Fruit fly (Drosophila melanogaster): Measurements from ENCODE around the gene CG13901.

CG13901 gene

DNA sequence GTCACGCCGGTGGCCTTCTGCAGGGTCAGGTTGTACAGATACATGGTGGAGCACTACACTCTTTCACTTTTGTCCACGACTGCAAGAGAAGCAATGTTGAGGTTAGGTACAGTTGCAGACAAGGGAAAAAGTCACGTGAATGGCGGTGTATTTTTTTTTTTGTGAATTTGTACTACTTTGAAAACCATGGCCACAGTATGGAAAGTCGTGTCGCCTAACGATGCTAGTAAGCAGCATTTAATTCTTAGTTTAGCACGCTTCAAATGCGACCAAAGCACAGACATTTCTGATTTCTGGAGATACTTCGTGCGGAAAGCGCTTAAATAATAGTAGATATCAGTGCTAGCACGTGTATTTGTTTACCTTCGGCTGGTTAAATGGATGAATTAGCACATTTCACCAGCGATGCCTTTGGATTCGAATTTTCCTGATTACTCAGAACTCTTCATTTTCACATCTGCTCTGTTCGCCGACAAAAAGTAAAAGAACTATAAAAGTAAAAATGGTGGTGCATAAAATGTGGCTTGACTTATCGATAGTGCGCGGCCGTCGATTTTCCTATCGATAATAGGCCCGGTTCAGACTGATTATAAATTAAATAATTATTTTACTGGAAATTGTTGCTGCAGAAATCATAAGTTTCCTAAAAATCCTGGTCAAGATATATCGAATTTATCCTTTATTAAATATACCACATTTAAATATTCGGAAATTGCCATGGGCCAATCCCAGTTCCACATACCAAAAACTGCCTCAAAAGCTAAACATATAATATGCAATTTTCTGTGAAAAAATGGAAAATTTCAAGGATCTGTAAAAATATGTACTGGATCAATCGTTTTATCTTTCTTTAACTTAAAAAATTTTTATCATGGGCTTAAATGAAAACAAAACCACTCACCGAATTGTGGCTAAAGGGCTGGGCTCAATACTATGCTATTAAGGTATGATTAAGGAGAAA lies 4.4 kb downstream of the CG13901 start, which contains the start of gene Sf3b3 (continued):
- peak; percentile 64 for TF ChIP-seq ato (GFP tag; IDR thresholded peaks at IDR 0.05; ENCODE audit: partially characterized antibody)
- TF ChIP-seq Spps (tag; optimal IDR thresholded peaks at IDR 0.05) = no peak
- TF ChIP-seq CG14860 (GFP tag; IDR thresholded peaks at IDR 0.05; ENCODE audit: partially characterized antibody) = peak; percentile 40; the same call in 1 of the 3 replicates
- no peak for TF ChIP-seq NK7.1 (GFP tag; optimal IDR thresholded peaks at IDR 0.05)
- TF ChIP-seq dysf (GFP tag; IDR thresholded peaks at IDR 0.05) = 0 out of 3 replicates have a peak, but pooled peaks have one; percentile 33
- peak; percentile 10 for TF ChIP-seq CG3281 (GFP tag; optimal IDR thresholded peaks at IDR 0.05)
- TF ChIP-seq BEAF-32 (GFP tag; optimal IDR thresholded peaks at IDR 0.05) = peak; percentile 69
- 0 out of 2 replicates have a peak, but pooled peaks have one; percentile 4 for TF ChIP-seq CG17328 (GFP tag; IDR thresholded peaks at IDR 0.05)
- TF ChIP-seq CG6175 (GFP tag; IDR thresholded peaks at IDR 0.05) = no peak
- TF ChIP-seq CG42726 (GFP tag; IDR thresholded peaks at IDR 0.05; ENCODE audit: partially characterized antibody) = peak; percentile 64
- TF ChIP-seq CG16813 (GFP tag; IDR thresholded peaks at IDR 0.05; ENCODE audit: partially characterized antibody) = peak; percentile 54
- TF ChIP-seq CG10321 (GFP tag; IDR thresholded peaks at IDR 0.05) = no peak
- TF ChIP-seq hbn (GFP tag; IDR thresholded peaks at IDR 0.05; ENCODE audit: partially characterized antibody) = peak; percentile 25; the same call in 1 of the 2 replicates
- no peak for TF ChIP-seq prd (optimal IDR thresholded peaks at IDR 0.05)
- TF ChIP-seq prd (GFP tag; IDR thresholded peaks at IDR 0.05) = peak; percentile 55
- TF ChIP-seq pan (optimal IDR thresholded peaks at IDR 0.05) = no peak
- peak in 1 of 2 experiments; percentile 6 for TF ChIP-seq pan (GFP tag; optimal IDR thresholded peaks at IDR 0.05 in 1 of 2, IDR thresholded peaks at IDR 0.05 in 1 of 2)
- peak; percentile 49; the same call in 1 of the 3 replicates for TF ChIP-seq CG34422 (GFP tag; IDR thresholded peaks at IDR 0.05)

- TF ChIP-seq fu2 (GFP tag; optimal IDR thresholded peaks at IDR 0.05) = no peak
- TF ChIP-seq CG10565 (GFP tag; optimal IDR thresholded peaks at IDR 0.05) = no peak
- 0 out of 3 replicates have a peak, but pooled peaks have one; percentile 19 for TF ChIP-seq gce (GFP tag; IDR thresholded peaks at IDR 0.05)
- no peak for TF ChIP-seq p53 (GFP tag; optimal IDR thresholded peaks at IDR 0.05)
- TF ChIP-seq ken (GFP tag; IDR thresholded peaks at IDR 0.05) = 0 out of 3 replicates have a peak, but pooled peaks have one; percentile 18
- no peak for TF ChIP-seq ranshi (GFP tag; IDR thresholded peaks at IDR 0.05)
- no peak for TF ChIP-seq sug (tag; optimal IDR thresholded peaks at IDR 0.05)
- no peak for TF ChIP-seq oc (tag; optimal IDR thresholded peaks at IDR 0.05)
- TF ChIP-seq sr (GFP tag; IDR thresholded peaks at IDR 0.05) = no peak
- no peak for TF ChIP-seq CG2129 (GFP tag; IDR thresholded peaks at IDR 0.05; ENCODE audit: partially characterized antibody)
- TF ChIP-seq CG12744 (GFP tag; optimal IDR thresholded peaks at IDR 0.05) = no peak
- peak; percentile 2 for TF ChIP-seq trem (tag; optimal IDR thresholded peaks at IDR 0.05)
- TF ChIP-seq Asciz (GFP tag; optimal IDR thresholded peaks at IDR 0.05) = peak; percentile 57
- no peak for TF ChIP-seq D (optimal IDR thresholded peaks at IDR 0.05)
- no peak for TF ChIP-seq D (GFP tag; optimal IDR thresholded peaks at IDR 0.05)
- peak in 1 of 2 experiments; percentile 24 for TF ChIP-seq chif (GFP tag; optimal IDR thresholded peaks at IDR 0.05)
- peak; percentile 56 for TF ChIP-seq CG2712 (tag; optimal IDR thresholded peaks at IDR 0.05)
- TF ChIP-seq CG3407 (GFP tag; optimal IDR thresholded peaks at IDR 0.05) = peak; percentile 4
- TF ChIP-seq lbe (GFP tag; optimal IDR thresholded peaks at IDR 0.05) = peak; percentile 35
- TF ChIP-seq pzg (GFP tag; optimal IDR thresholded peaks at IDR 0.05) = no peak
- TF ChIP-seq Hr3 (GFP tag; optimal IDR thresholded peaks at IDR 0.05) = peak; percentile 8
- peak in 1 of 2 experiments; percentile 23 for TF ChIP-seq Eip74EF (GFP tag; optimal IDR thresholded peaks at IDR 0.05)
- TF ChIP-seq prd (optimal IDR thresholded peaks at IDR 0.05) = no peak
- TF ChIP-seq prd (GFP tag; IDR thresholded peaks at IDR 0.05) = peak; percentile 39; the same call in 1 of the 3 replicates
- no peak for TF ChIP-seq tx (GFP tag; optimal IDR thresholded peaks at IDR 0.05)
- no peak for TF ChIP-seq esg (GFP tag; conservative IDR thresholded peaks at IDR 0.05)
- no peak for TF ChIP-seq CG16813 (GFP tag; IDR thresholded peaks at IDR 0.05; ENCODE audit: partially characterized antibody)
- TF ChIP-seq CG8924 (tag; optimal IDR thresholded peaks at IDR 0.05) = peak; percentile 3
- TF ChIP-seq CG2889 (GFP tag; IDR thresholded peaks at IDR 0.05) = no peak
- TF ChIP-seq lilli (GFP tag; optimal IDR thresholded peaks at IDR 0.05) = no peak
- peak; percentile 56; the same call in 2 of the 3 replicates for TF ChIP-seq CG17361 (GFP tag; IDR thresholded peaks at IDR 0.05)
- TF ChIP-seq ems (GFP tag; optimal IDR thresholded peaks at IDR 0.05) = no peak
- no peak for TF ChIP-seq CG10321 (GFP tag; IDR thresholded peaks at IDR 0.05)
Observed at dm6 chr3L:824444-824843, 13.2 kb downstream of the CG13901 start.

Measured in whole organism, embryonic.